Worm (Caenorhabditis elegans): ENCODE results near the gene him-8.

DNA sequence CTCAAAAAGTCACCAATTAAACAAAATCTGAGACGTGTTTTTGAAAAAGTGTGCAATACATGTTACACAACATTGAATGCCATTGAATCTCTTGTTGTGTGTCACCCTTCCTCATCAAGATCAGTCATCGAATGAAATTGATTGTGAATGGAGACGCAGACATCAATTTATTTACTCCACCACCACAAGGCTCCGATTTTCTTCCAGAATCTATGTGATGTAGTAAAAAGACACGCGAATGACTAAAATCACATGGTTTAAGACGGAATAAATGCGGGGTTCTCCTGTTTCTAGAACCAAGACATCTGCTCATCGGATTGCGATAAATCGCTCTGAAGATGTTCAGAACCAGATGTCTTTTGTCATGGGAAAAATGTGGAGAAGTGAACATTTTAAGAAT, 49.0 kb upstream of the him-8 start:
- no peak for TF ChIP-seq ztf-11 (tag; optimal IDR thresholded peaks at IDR 0.05)
- TF ChIP-seq ces-1 (GFP tag; optimal IDR thresholded peaks at IDR 0.05), result no peak

All from whole organism, mixed stage, embryonic.